Fruit fly (Drosophila melanogaster) whole organism, prepupa: Measurements from ENCODE around the gene piwi.

Source experiments
- Blimp-1 ChIP-seq: fragments of 200-800 bp; sonication (Bioruptor generic); optimal IDR thresholded peaks from 3 replicates; lab custom pipeline; 2017; ENCODE audit warnings: missing biosample characterization, missing genetic modification characterization, mild to moderate bottlenecking, moderate library complexity, missing genetic modification reagents
- CG10631 ChIP-seq: fragments of 200-800 bp; sonication (Bioruptor generic); optimal IDR thresholded peaks from 2 replicates; lab custom pipeline; 2016; ENCODE audit warnings: missing biosample characterization, missing genetic modification characterization
- CG11294 ChIP-seq: fragments of 200-800 bp; sonication (Bioruptor generic); IDR thresholded peaks from 2 replicates; pipeline ENCODE4 v1.3.6; 2022; ENCODE audit warnings: missing biosample characterization, missing genetic modification characterization
- CG11902 ChIP-seq: fragments of 200-800 bp; sonication (Bioruptor generic); optimal IDR thresholded peaks from 3 replicates; lab custom pipeline; 2016; ENCODE audit warnings: missing biosample characterization, missing genetic modification characterization
- CG15336 ChIP-seq: fragments of 200-800 bp; sonication (Bioruptor generic); IDR thresholded peaks from 2 replicates; pipeline ENCODE4 v1.3.6; 2022; ENCODE audit warnings: missing biosample characterization, missing genetic modification characterization
- CG1621 ChIP-seq: fragments of 200-800 bp; sonication (Bioruptor generic); optimal IDR thresholded peaks from 3 replicates; lab custom pipeline; 2018; ENCODE audit warnings: missing biosample characterization, mild to moderate bottlenecking, missing genetic modification characterization
- CG16779 ChIP-seq: fragments of 200-800 bp; sonication (Bioruptor generic); optimal IDR thresholded peaks from 3 replicates; lab custom pipeline; 2017; ENCODE audit warnings: missing biosample characterization, mild to moderate bottlenecking, missing genetic modification characterization
- CG3032 ChIP-seq: fragments of 200-800 bp; optimal IDR thresholded peaks from 2 replicates; lab custom pipeline; 2019; ENCODE audit warnings: missing biosample characterization, mild to moderate bottlenecking, missing genetic modification characterization, moderate library complexity
- CG31627 ChIP-seq: fragments of 200-800 bp; sonication (Bioruptor generic); optimal IDR thresholded peaks from 3 replicates; lab custom pipeline; 2016; ENCODE audit warnings: missing biosample characterization, missing genetic modification characterization
- CG32006 ChIP-seq: fragments of 200-800 bp; sonication (Bioruptor generic); optimal IDR thresholded peaks from 3 replicates; lab custom pipeline; 2017; ENCODE audit warnings: missing biosample characterization, mild to moderate bottlenecking, missing genetic modification characterization
- CG34406 ChIP-seq: fragments of 200-800 bp; sonication (Bioruptor generic); optimal IDR thresholded peaks from 3 replicates; lab custom pipeline; 2016; ENCODE audit warnings: missing biosample characterization, missing genetic modification characterization
- CG3919 ChIP-seq: fragments of 200-800 bp; sonication (Bioruptor generic); optimal IDR thresholded peaks from 3 replicates; lab custom pipeline; 2016; ENCODE audit warnings: missing biosample characterization, missing genetic modification characterization
- CG4318 ChIP-seq: fragments of 200-800 bp; sonication (Bioruptor generic); optimal IDR thresholded peaks from 3 replicates; lab custom pipeline; 2017; ENCODE audit warnings: missing biosample characterization, mild to moderate bottlenecking, missing genetic modification characterization
- CG6792 ChIP-seq: fragments of 200-800 bp; sonication (Bioruptor generic); optimal IDR thresholded peaks from 3 replicates; lab custom pipeline; 2016; ENCODE audit warnings: missing biosample characterization, missing genetic modification characterization
- CG6808 ChIP-seq: fragments of 200-800 bp; sonication (Bioruptor generic); optimal IDR thresholded peaks from 3 replicates; lab custom pipeline; 2017; ENCODE audit warnings: missing biosample characterization, missing genetic modification characterization, mild to moderate bottlenecking, moderate library complexity, missing genetic modification reagents
- CG6854 ChIP-seq: fragments of 200-800 bp; sonication (Bioruptor generic); optimal IDR thresholded peaks from 2 replicates; lab custom pipeline; 2017; ENCODE audit warnings: missing biosample characterization, mild to moderate bottlenecking, missing genetic modification characterization
- CG7368 ChIP-seq: fragments of 200-800 bp; sonication (Bioruptor generic); optimal IDR thresholded peaks from 3 replicates; lab custom pipeline; 2016; ENCODE audit warnings: missing biosample characterization, missing genetic modification characterization
- CG8119 ChIP-seq: fragments of 200-800 bp; sonication (Bioruptor generic); IDR thresholded peaks from 3 replicates; pipeline ENCODE4 v1.3.6; 2022; ENCODE audit warnings: missing biosample characterization, missing genetic modification characterization
- CG8632 ChIP-seq: fragments of 200-800 bp; sonication (Bioruptor generic); optimal IDR thresholded peaks from 3 replicates; lab custom pipeline; 2016; ENCODE audit warnings: missing biosample characterization, missing genetic modification characterization
- CG9139 ChIP-seq: fragments of 200-800 bp; sonication (Bioruptor generic); optimal IDR thresholded peaks from 3 replicates; lab custom pipeline; 2017; ENCODE audit warnings: missing biosample characterization, mild to moderate bottlenecking, missing genetic modification characterization
- Eip75B ChIP-seq: fragments of 200-800 bp; sonication (Bioruptor generic); optimal IDR thresholded peaks from 3 replicates; lab custom pipeline; 2016; ENCODE audit warnings: missing biosample characterization, missing genetic modification characterization
- Eip78C ChIP-seq: fragments of 200-800 bp; sonication (Bioruptor generic); peaks from one replicate; lab custom pipeline; 2016; ENCODE audit warnings: missing biosample characterization, missing genetic modification characterization
- Ets21C ChIP-seq: fragments of 200-800 bp; sonication (Bioruptor generic); optimal IDR thresholded peaks from 3 replicates; lab custom pipeline; 2016; ENCODE audit warnings: missing biosample characterization, missing genetic modification characterization
- Ets96B ChIP-seq: fragments of 200-800 bp; optimal IDR thresholded peaks from 2 replicates; lab custom pipeline; 2019; ENCODE audit warnings: missing biosample characterization, mild to moderate bottlenecking, missing genetic modification characterization, moderate library complexity
- Gug ChIP-seq: fragments of 200-800 bp; sonication (Bioruptor generic); IDR thresholded peaks from 2 replicates; pipeline ENCODE4 v1.3.6; 2022; ENCODE audit warnings: missing biosample characterization, missing genetic modification characterization
- Hr38 ChIP-seq: sonication (Bioruptor generic); optimal IDR thresholded peaks from 2 replicates; lab custom pipeline; 2016; ENCODE audit warnings: missing biosample characterization, missing genetic modification characterization
- Hr39 ChIP-seq: fragments of 200-800 bp; sonication (Bioruptor generic); optimal IDR thresholded peaks from 2 replicates; lab custom pipeline; 2016; ENCODE audit warnings: missing biosample characterization, missing genetic modification characterization
- Hr4 ChIP-seq: fragments of 200-800 bp; sonication (Bioruptor generic); optimal IDR thresholded peaks from 3 replicates; lab custom pipeline; 2016; ENCODE audit warnings: missing biosample characterization, missing genetic modification characterization
- Lpt ChIP-seq: fragments of 200-800 bp; sonication (Bioruptor generic); optimal IDR thresholded peaks from 3 replicates; lab custom pipeline; 2016; ENCODE audit warnings: missing biosample characterization, missing genetic modification characterization
- Met ChIP-seq: fragments of 200-800 bp; sonication (Bioruptor generic); optimal IDR thresholded peaks from 3 replicates; lab custom pipeline; 2016; ENCODE audit warnings: missing biosample characterization, missing genetic modification characterization
- OdsH ChIP-seq: fragments of 200-800 bp; sonication (Bioruptor generic); optimal IDR thresholded peaks from 3 replicates; lab custom pipeline; 2016; ENCODE audit warnings: missing biosample characterization, missing genetic modification characterization
- Sox102F ChIP-seq: fragments of 200-800 bp; sonication (Bioruptor generic); optimal IDR thresholded peaks from 2 replicates; lab custom pipeline; 2016; ENCODE audit warnings: missing biosample characterization, mild to moderate bottlenecking, missing genetic modification characterization
- Sox14 ChIP-seq: fragments of 200-800 bp; sonication (Bioruptor generic); optimal IDR thresholded peaks from 3 replicates; lab custom pipeline; 2016; ENCODE audit warnings: missing biosample characterization, missing genetic modification characterization
- Sox15 ChIP-seq: fragments of 200-800 bp; sonication (Bioruptor generic); optimal IDR thresholded peaks from 3 replicates; lab custom pipeline; 2016; ENCODE audit warnings: missing biosample characterization, missing genetic modification characterization
- achi ChIP-seq: fragments of 200-800 bp; sonication (Bioruptor generic); optimal IDR thresholded peaks from 3 replicates; lab custom pipeline; 2016; ENCODE audit warnings: missing biosample characterization, missing genetic modification characterization
- cyc ChIP-seq: fragments of 200-800 bp; sonication (Bioruptor generic); optimal IDR thresholded peaks from 3 replicates; lab custom pipeline; 2016; ENCODE audit warnings: missing biosample characterization, missing genetic modification characterization
- dac ChIP-seq: fragments of 200-800 bp; sonication (Bioruptor generic); optimal IDR thresholded peaks from 2 replicates; lab custom pipeline; 2017; ENCODE audit warnings: missing biosample characterization, mild to moderate bottlenecking, missing genetic modification characterization
- dsx ChIP-seq: fragments of 200-800 bp; optimal IDR thresholded peaks from 3 replicates; lab custom pipeline; 2019; ENCODE audit warnings: missing biosample characterization, mild to moderate bottlenecking, missing genetic modification characterization, moderate library complexity; ENCODE audit not compliant: poor library complexity, severe bottlenecking
- esn ChIP-seq: fragments of 200-800 bp; sonication (Bioruptor generic); optimal IDR thresholded peaks from 2 replicates; lab custom pipeline; 2016; ENCODE audit warnings: missing biosample characterization, mild to moderate bottlenecking, missing genetic modification characterization, moderate library complexity
- fd59A ChIP-seq: fragments of 200-800 bp; sonication (Bioruptor generic); optimal IDR thresholded peaks from 2 replicates; lab custom pipeline; 2017; ENCODE audit warnings: missing biosample characterization, mild to moderate bottlenecking, missing genetic modification characterization, missing genetic modification reagents
- fd85E ChIP-seq: fragments of 200-800 bp; sonication (Bioruptor generic); optimal IDR thresholded peaks from 3 replicates; lab custom pipeline; 2016; ENCODE audit warnings: missing biosample characterization, missing genetic modification characterization
- lz ChIP-seq: fragments of 200-800 bp; sonication (Bioruptor generic); optimal IDR thresholded peaks from 3 replicates; lab custom pipeline; 2016; ENCODE audit warnings: missing biosample characterization, missing genetic modification characterization
- net ChIP-seq: fragments of 200-800 bp; sonication (Bioruptor generic); optimal IDR thresholded peaks from 3 replicates; lab custom pipeline; 2016; ENCODE audit warnings: missing biosample characterization, missing genetic modification characterization
- pdm3 ChIP-seq: fragments of 200-800 bp; sonication (Bioruptor generic); optimal IDR thresholded peaks from 3 replicates; lab custom pipeline; 2016; ENCODE audit warnings: missing biosample characterization, missing genetic modification characterization
- spab ChIP-seq: fragments of 200-800 bp; sonication (Bioruptor generic); optimal IDR thresholded peaks from 2 replicates; lab custom pipeline; 2017; ENCODE audit warnings: missing biosample characterization, mild to moderate bottlenecking, missing genetic modification characterization, missing genetic modification reagents
- ss ChIP-seq, 2 experiments: fragments of 200-800 bp; sonication (Bioruptor generic); optimal IDR thresholded peaks; 2 replicates in 1 of 2; 3 replicates in 1 of 2; lab custom pipeline; 2017 to 2018; ENCODE audit warnings: mild to moderate bottlenecking in 2 of 2, missing biosample characterization in 2 of 2, missing genetic modification characterization in 2 of 2, moderate library complexity in 1 of 2
- svp ChIP-seq: fragments of 200-800 bp; sonication (Bioruptor generic); peaks from one replicate; lab custom pipeline; 2016; ENCODE audit warnings: missing biosample characterization, missing genetic modification characterization
- topi ChIP-seq: fragments of 200-800 bp; sonication (Bioruptor generic); optimal IDR thresholded peaks from 3 replicates; lab custom pipeline; 2016; ENCODE audit warnings: missing biosample characterization, missing genetic modification characterization
- vri ChIP-seq: fragments of 200-800 bp; sonication (Bioruptor generic); optimal IDR thresholded peaks from 3 replicates; lab custom pipeline; 2016; ENCODE audit warnings: missing biosample characterization, mild to moderate bottlenecking, missing genetic modification characterization

The piwi gene

dm6 chr2L:11022804-11023203, 35.6 kb upstream of the piwi start (continued):
- TF ChIP-seq Hr39 (GFP tag; lab: Kevin White, UChicago) (peak; percentile 9), CG3032 (tag; lab: Kevin White, UChicago) (no peak), Ets96B (tag; lab: Kevin White, UChicago) (no peak), svp (GFP tag; lab: Kevin White, UChicago) (peak; percentile 67), spab (GFP tag; lab: Kevin White, UChicago) (no peak), CG6808 (GFP tag; lab: Kevin White, UChicago) (no peak), CG7368 (GFP tag; lab: Kevin White, UChicago) (no peak), Gug (GFP tag; lab: Robert Waterston, UW) (no peak), CG11294 (GFP tag; lab: Robert Waterston, UW) (no peak), CG8119 (GFP tag; lab: Robert Waterston, UW) (0 out of 3 replicates have a peak, but pooled peaks have one; percentile 25), Ets21C (GFP tag; lab: Kevin White, UChicago) (peak; percentile 15), CG32006 (GFP tag; lab: Kevin White, UChicago) (peak; percentile 44), CG31627 (GFP tag; lab: Kevin White, UChicago) (peak; percentile 9), achi (GFP tag; lab: Kevin White, UChicago) (peak; percentile 39), lz (GFP tag; lab: Kevin White, UChicago) (no peak), CG16779 (tag; lab: Kevin White, UChicago) (no peak), CG11902 (GFP tag; lab: Kevin White, UChicago) (no peak), Blimp-1 (GFP tag; lab: Kevin White, UChicago) (no peak), OdsH (peak; percentile 40), esn (GFP tag; lab: Kevin White, UChicago) (peak; percentile 39), CG4318 (GFP tag; lab: Kevin White, UChicago) (no peak), dac (no peak), CG6854 (GFP tag; lab: Kevin White, UChicago) (no peak), Sox14 (GFP tag; lab: Kevin White, UChicago) (peak; percentile 15), ss (GFP tag; optimal IDR thresholded peaks at IDR 0.05; lab: Kevin White, UChicago) (no peak), Sox102F (GFP tag; lab: Kevin White, UChicago) (peak; percentile 52), net (GFP tag; lab: Kevin White, UChicago) (no peak), Eip75B (GFP tag; lab: Kevin White, UChicago) (no peak), CG9139 (no peak), CG15336 (GFP tag; lab: Robert Waterston, UW) (peak; percentile 25; the same call in 1 of the 2 replicates), CG3919 (GFP tag; lab: Kevin White, UChicago) (no peak), pdm3 (GFP tag; lab: Kevin White, UChicago) (peak; percentile 28), Lpt (no peak), fd59A (GFP tag; lab: Kevin White, UChicago) (no peak), Hr4 (peak; percentile 25), Eip78C (GFP tag; lab: Kevin White, UChicago) (peak; percentile 87), Hr38 (GFP tag; lab: Kevin White, UChicago) (no peak), fd85E (no peak), vri (GFP tag; lab: Kevin White, UChicago) (peak; percentile 1), CG1621 (no peak), topi (peak; percentile 21)

- peak; percentile 24 for TF ChIP-seq CG6792 (GFP tag; lab: Kevin White, UChicago)
- no peak for TF ChIP-seq Sox15 (GFP tag; lab: Kevin White, UChicago)
- TF ChIP-seq Eip75B (GFP tag; lab: Kevin White, UChicago): peak; percentile 49
- TF ChIP-seq Gug (GFP tag; lab: Robert Waterston, UW): no peak
- TF ChIP-seq CG8632 (GFP tag; lab: Kevin White, UChicago): no peak
- TF ChIP-seq CG7368 (GFP tag; lab: Kevin White, UChicago): no peak
- peak; percentile 4 for TF ChIP-seq CG10631 (GFP tag; lab: Kevin White, UChicago)
- TF ChIP-seq vri (GFP tag; lab: Kevin White, UChicago): no peak
- no peak for TF ChIP-seq dac
- TF ChIP-seq Sox102F (GFP tag; lab: Kevin White, UChicago): peak; percentile 9
- no peak for TF ChIP-seq CG15336 (GFP tag; lab: Robert Waterston, UW)
- TF ChIP-seq Hr4: no peak
- TF ChIP-seq Ets96B (tag; lab: Kevin White, UChicago): peak; percentile 23
- TF ChIP-seq Met (GFP tag; lab: Kevin White, UChicago): peak; percentile 70
- no peak for TF ChIP-seq CG4318 (GFP tag; lab: Kevin White, UChicago)
- no peak for TF ChIP-seq CG11902 (GFP tag; lab: Kevin White, UChicago)
- TF ChIP-seq Eip78C (GFP tag; lab: Kevin White, UChicago): peak; percentile 83
- no peak for TF ChIP-seq dsx
- peak; percentile 43 for TF ChIP-seq lz (GFP tag; lab: Kevin White, UChicago)
- no peak for TF ChIP-seq net (GFP tag; lab: Kevin White, UChicago)
- TF ChIP-seq CG34406 (GFP tag; lab: Kevin White, UChicago): no peak
- peak; percentile 15 for TF ChIP-seq Ets21C (GFP tag; lab: Kevin White, UChicago)
- peak; percentile 54 for TF ChIP-seq CG31627 (GFP tag; lab: Kevin White, UChicago)
- TF ChIP-seq cyc (GFP tag; lab: Kevin White, UChicago): peak; percentile 27
- no peak for TF ChIP-seq fd85E
- TF ChIP-seq CG3032 (tag; lab: Kevin White, UChicago): no peak
- TF ChIP-seq Sox14 (GFP tag; lab: Kevin White, UChicago): peak; percentile 41
Observed at dm6 chr2L:11021606-11022005, 34.4 kb upstream of the piwi start.
